Worm (Caenorhabditis elegans) whole organism, late embryonic: ENCODE measurements around the gene puf-8.

Experiments
- F13H6.1 ChIP-seq: sonication (generic microtip); optimal IDR thresholded peaks from 2 replicates; lab custom pipeline; 2016; ENCODE audit warnings: missing genetic modification characterization, missing compliant biosample characterization
- ceh-45 ChIP-seq: fragments of 200-800 bp; sonication (Bioruptor generic); IDR thresholded peaks from 2 replicates; pipeline ENCODE4 v1.3.6; 2022; ENCODE audit warnings: missing genetic modification reagents, missing genetic modification characterization, missing compliant biosample characterization
- ceh-48 ChIP-seq: sonication (generic microtip); optimal IDR thresholded peaks from 2 replicates; lab custom pipeline; 2016; ENCODE audit warnings: missing genetic modification characterization, inconsistent platforms, missing compliant biosample characterization
- ceh-6 ChIP-seq: fragments of 200-800 bp; sonication (Bioruptor generic); optimal IDR thresholded peaks from 2 replicates; lab custom pipeline; 2018; ENCODE audit warnings: mild to moderate bottlenecking, missing genetic modification characterization, missing compliant biosample characterization
- elt-4 ChIP-seq: sonication (generic microtip); optimal IDR thresholded peaks from 2 replicates; lab custom pipeline; 2016; ENCODE audit warnings: missing genetic modification characterization, missing compliant biosample characterization
- hlh-15 ChIP-seq: sonication (generic microtip); optimal IDR thresholded peaks from 2 replicates; lab custom pipeline; 2016; ENCODE audit warnings: missing genetic modification characterization, missing compliant biosample characterization
- nfya-1 ChIP-seq: sonication (generic microtip); optimal IDR thresholded peaks from 2 replicates; lab custom pipeline; 2017; ENCODE audit warnings: missing genetic modification characterization, mild to moderate bottlenecking, missing compliant biosample characterization, antibody characterized with exemption, moderate library complexity
- nhr-11 ChIP-seq: fragments of 150-350 bp; optimal IDR thresholded peaks from 2 replicates; lab custom pipeline; 2014; ENCODE audit warnings: missing biosample characterization, missing genetic modification characterization

ce11 chrII:7279808-7280207, 18.2 kb downstream of the puf-8 start:
- TF ChIP-seq hlh-15 (tag; lab: Kevin White, UChicago) (no peak), ceh-45 (no peak), F13H6.1 (no peak), nfya-1 (tag; lab: Kevin White, UChicago) (no peak), ceh-6 (GFP tag; lab: Kevin White, UChicago) (no peak), ceh-48 (tag; lab: Kevin White, UChicago) (no peak), elt-4 (tag; lab: Kevin White, UChicago) (no peak), nhr-11 (no peak)
